Fruit fly (Drosophila melanogaster) Kc167 (cell line): Measurements from ENCODE around the gene Dpm2.

ENCODE experiments used
- Myc ChIP-seq: fragments of >200 bp; optimal IDR thresholded peaks from 2 replicates; lab custom pipeline; 2017; ENCODE audit warnings: missing external identifiers
- Sin3A ChIP-seq: fragments of >200 bp; optimal IDR thresholded peaks from 2 replicates; lab custom pipeline; 2018; ENCODE audit warnings: missing external identifiers
- h ChIP-seq: fragments of >200 bp; optimal IDR thresholded peaks from 3 replicates; lab custom pipeline; 2018; ENCODE audit warnings: missing external identifiers
- insv ChIP-seq: fragments of >200 bp; optimal IDR thresholded peaks from 3 replicates; lab custom pipeline; 2018; ENCODE audit warnings: missing external identifiers
- psq ChIP-seq: fragments of >200 bp; optimal IDR thresholded peaks from 2 replicates; lab custom pipeline; 2017; ENCODE audit warnings: missing external identifiers
- ttk ChIP-seq: sonication (Bioruptor generic); optimal IDR thresholded peaks from 2 replicates; lab custom pipeline; 2017; ENCODE audit warnings: missing external identifiers

Dpm2 gene

DNA sequence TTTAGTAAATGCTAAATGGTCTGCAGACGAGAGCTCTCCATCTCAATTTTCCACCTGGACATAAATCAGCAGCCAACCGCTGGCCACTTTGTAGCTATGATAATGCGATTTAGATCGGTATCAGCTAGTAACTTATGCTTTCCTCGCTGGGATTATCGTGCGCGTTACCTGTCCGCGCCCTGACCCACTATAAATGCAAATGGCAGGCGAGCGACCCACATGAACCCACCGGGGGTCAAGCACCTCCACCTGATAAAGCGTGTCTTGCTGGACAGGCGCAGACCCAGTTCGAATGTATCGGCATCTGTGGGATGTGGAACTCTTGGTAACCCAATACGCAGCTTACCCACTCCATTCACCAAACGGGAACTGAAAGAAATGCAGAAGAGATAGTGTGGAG lies 33.9 kb downstream of the Dpm2 start:
- no peak for TF ChIP-seq insv (lab: Kevin White, UChicago)
- no peak for TF ChIP-seq Myc (lab: Kevin White, UChicago)
- TF ChIP-seq psq (lab: Kevin White, UChicago) = no peak
- no peak for TF ChIP-seq Sin3A
- TF ChIP-seq h (lab: Kevin White, UChicago) = no peak
- TF ChIP-seq ttk = no peak

DNA sequence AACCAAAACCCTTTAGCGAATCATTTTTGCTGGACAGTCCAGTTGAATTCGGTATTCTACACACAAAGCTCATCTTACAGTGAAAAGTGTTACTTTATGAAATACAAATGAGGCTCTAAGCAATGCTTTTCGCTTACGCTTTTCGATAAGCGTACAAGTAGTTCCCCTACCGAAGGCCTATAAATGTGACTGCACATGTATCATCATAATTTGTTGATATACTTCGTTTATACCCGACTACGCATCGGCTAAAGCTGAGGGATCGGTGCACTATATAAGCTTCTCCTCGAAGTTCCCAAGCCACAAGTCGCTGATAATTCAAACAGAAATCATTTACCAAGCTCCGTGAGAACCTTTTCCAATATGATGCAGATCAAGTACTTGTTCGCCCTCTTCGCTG lies 49.9 kb downstream of the Dpm2 start, which contains the start of gene Drs:
Gene Drs (plus strand): TSS at position 301 of the 400 bp plus-strand sequence.
- TF ChIP-seq h (lab: Kevin White, UChicago) = no peak
- no peak for TF ChIP-seq Myc (lab: Kevin White, UChicago)
- no peak for TF ChIP-seq psq (lab: Kevin White, UChicago)
- TF ChIP-seq ttk = no peak
- TF ChIP-seq Sin3A = no peak
